Fruit fly (Drosophila melanogaster) whole organism, pupa: ENCODE data around the gene Ir62a.

Experiments used
- CG14655 ChIP-seq: fragments of 200-800 bp; sonication (Bioruptor generic); optimal IDR thresholded peaks from 3 replicates; lab custom pipeline; 2017; ENCODE audit warnings: mild to moderate bottlenecking, missing biosample characterization, missing genetic modification reagents, missing genetic modification characterization
- CG17806 ChIP-seq: fragments of 200-800 bp; sonication (Bioruptor generic); optimal IDR thresholded peaks from 2 replicates; lab custom pipeline; 2018; ENCODE audit warnings: missing biosample characterization, mild to moderate bottlenecking, missing genetic modification characterization, moderate library complexity
- EcR ChIP-seq: fragments of 200-800 bp; sonication (Bioruptor generic); optimal IDR thresholded peaks from 3 replicates; lab custom pipeline; 2019; ENCODE audit warnings: missing biosample characterization, missing genetic modification characterization, mild to moderate bottlenecking, moderate library complexity, missing genetic modification reagents
- Pif1A ChIP-seq: fragments of 200-800 bp; sonication (Bioruptor generic); optimal IDR thresholded peaks from 3 replicates; lab custom pipeline; 2016; ENCODE audit warnings: missing biosample characterization, missing genetic modification characterization

DNA sequence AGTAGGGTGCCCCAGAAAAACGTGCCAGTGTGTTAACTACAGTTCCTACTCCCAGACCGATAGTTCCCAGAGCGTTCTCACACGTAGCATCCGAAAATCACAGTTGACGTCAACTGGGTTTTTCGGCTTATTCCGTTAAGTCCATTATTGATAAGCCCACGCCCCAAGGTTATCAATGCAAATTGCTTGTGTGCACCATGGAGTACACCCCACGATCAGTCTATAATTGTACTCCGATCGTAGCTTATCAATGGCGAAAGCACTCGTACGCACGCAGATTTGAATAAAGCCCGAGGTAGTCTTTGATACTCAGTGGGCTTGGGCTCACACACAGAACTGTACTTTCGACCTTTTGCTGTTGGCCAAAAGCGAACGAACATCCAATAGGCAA lies 16.1 kb upstream of the Ir62a start:
- no peak for TF ChIP-seq Pif1A (GFP tag; lab: Kevin White, UChicago)
- no peak for TF ChIP-seq CG14655 (GFP tag; lab: Kevin White, UChicago)
- no peak for TF ChIP-seq CG17806 (tag; lab: Kevin White, UChicago)
- TF ChIP-seq EcR (GFP tag; lab: Kevin White, UChicago): no peak
